Fruit fly (Drosophila melanogaster): ENCODE results near the gene Cpr72Ea.

- TF ChIP-seq Hnf4 (GFP tag; optimal IDR thresholded peaks at IDR 0.05) = peak; percentile 29
- no peak for TF ChIP-seq psq (GFP tag; optimal IDR thresholded peaks at IDR 0.05)
- TF ChIP-seq Myc (optimal IDR thresholded peaks at IDR 0.05) = no peak
- peak; percentile 43 for TF ChIP-seq OdsH (GFP tag; optimal IDR thresholded peaks at IDR 0.05)
Measured at dm6 chr3L:16385252-16385879, 23.0 kb downstream of the Cpr72Ea start.
